Worm (Caenorhabditis elegans) whole organism, L4/young adult: ENCODE results near the gene F25E5.1.

ENCODE experiments used
- W03F9.2 ChIP-seq: fragments of 150-350 bp; optimal IDR thresholded peaks from 2 replicates; lab custom pipeline; 2014; ENCODE audit warnings: missing biosample characterization, missing genetic modification characterization
- dao-5 ChIP-seq: sonication (generic microtip); optimal IDR thresholded peaks from 2 replicates; lab custom pipeline; 2016; ENCODE audit warnings: missing genotype, missing genetic modification characterization, moderate library complexity, missing compliant biosample characterization
- him-1 ChIP-seq: sonication (generic microtip); optimal IDR thresholded peaks from 2 replicates; lab custom pipeline; 2016; ENCODE audit warnings: missing genotype, missing genetic modification reagents, missing genetic modification characterization, missing compliant biosample characterization

ce11 chrV:7492924-7493323 is 27.2 kb downstream of the F25E5.1 start, which contains the start of gene srbc-10:
- TF ChIP-seq dao-5 (tag; lab: Kevin White, UChicago) (no peak), him-1 (tag; lab: Kevin White, UChicago) (no peak), W03F9.2 (no peak)
